Worm (Caenorhabditis elegans): ENCODE results near the gene Y45G5AM.6.

Y45G5AM.6 gene

DNA sequence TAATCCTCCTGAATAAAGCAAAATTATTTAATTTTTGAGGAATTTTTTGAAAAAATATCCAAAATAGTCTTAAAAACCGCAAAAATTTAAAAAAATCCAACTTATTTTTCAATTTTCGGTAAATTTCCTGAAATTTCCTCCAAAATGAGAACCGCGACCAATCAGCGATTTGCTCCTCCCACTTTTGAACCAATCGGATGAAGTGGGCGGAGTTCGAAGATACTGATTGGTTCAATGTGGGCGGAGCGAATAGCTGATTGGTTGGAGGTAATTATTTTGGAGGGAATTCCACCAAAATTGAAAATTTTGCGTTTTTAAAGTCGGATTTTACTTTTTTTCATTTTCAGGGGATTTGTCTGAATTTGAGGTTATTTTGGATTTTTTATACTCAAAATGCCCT is 15.9 kb upstream of the Y45G5AM.6 start:
- no peak for TF ChIP-seq unc-62 (GFP tag; optimal IDR thresholded peaks at IDR 0.05)

- TF ChIP-seq unc-62 (GFP tag; optimal IDR thresholded peaks at IDR 0.05) = no peak
These were observed 12.4 kb upstream of the Y45G5AM.6 start, which contains the start of gene Y45G5AM.3 for ce11 chrV:4164504-4164959. Y45G5AM.3 (plus strand) TSS chrV:4164554.

ce11 chrV:4162922-4163321 is 10.8 kb upstream of the Y45G5AM.6 start, which contains the start of gene Y45G5AM.4:
Y45G5AM.4 (plus strand) TSS chrV:4163222.
- no peak for TF ChIP-seq unc-62 (GFP tag; optimal IDR thresholded peaks at IDR 0.05)

DNA sequence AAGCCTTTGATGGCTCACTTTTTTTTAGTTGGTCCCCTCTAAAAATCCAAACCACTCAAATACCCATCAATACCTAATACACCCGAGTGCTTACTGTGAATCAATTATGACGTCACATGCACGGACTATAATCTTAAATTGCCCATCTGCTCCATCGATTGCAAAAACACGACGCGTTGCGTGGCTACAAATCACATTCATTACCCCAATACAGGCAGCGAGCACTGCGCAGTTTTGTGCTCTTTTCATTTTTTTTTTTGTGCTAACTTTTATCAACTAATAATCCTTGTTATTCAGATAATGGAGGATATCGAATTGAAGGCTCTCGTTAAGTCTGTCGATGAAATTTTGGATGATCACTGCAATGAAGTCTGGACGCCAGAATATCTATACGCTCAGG is 8.0 kb upstream of the Y45G5AM.6 start, which contains the start of gene Y45G5AM.5:
Y45G5AM.5 (plus strand) TSS at position 301 of the 400 bp plus-strand sequence.
- TF ChIP-seq unc-62 (GFP tag; optimal IDR thresholded peaks at IDR 0.05) = no peak

DNA sequence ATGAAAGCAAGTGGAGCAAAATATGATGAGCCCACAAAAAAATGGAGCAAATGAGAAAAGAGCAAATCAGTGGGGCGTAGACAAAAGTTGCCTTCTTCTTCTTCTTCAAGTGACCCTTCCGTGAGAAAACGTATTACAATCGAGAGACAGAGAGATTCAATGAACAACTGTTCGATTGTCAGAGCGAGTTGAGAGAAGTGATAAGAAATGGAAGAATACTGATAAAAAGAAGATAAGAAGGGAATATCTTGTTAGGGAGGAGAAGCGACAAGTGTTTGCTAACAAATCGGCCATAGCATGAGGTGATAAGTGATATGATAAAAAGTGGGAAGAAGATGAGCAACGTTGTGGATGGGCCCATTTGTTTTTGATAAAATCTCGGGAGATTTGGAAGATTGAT is 5.2 kb upstream of the Y45G5AM.6 start:
- TF ChIP-seq unc-62 (GFP tag; optimal IDR thresholded peaks at IDR 0.05) = no peak

DNA sequence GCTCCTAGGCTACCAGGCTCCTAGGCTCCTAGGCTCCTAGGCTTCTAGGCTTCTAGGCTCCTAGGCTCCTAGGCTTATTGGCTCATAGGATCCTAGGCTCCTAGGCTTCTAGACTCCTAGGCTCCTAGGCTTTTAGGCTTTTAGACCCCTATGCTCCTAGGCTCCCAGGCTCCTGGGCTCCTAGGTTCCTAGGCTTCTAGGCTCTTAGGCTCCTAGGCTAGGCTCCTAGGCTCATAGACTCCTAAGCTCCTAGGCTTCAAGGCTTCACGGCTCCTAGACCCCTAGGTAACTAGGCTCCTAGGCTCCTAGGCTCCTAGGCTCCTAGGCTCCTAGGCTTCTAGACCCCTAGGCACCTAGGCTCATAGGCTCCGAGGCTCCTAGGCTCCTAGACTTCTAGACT is 700 bp downstream of the Y45G5AM.6 start:
- no peak for TF ChIP-seq unc-62 (GFP tag; optimal IDR thresholded peaks at IDR 0.05)

DNA sequence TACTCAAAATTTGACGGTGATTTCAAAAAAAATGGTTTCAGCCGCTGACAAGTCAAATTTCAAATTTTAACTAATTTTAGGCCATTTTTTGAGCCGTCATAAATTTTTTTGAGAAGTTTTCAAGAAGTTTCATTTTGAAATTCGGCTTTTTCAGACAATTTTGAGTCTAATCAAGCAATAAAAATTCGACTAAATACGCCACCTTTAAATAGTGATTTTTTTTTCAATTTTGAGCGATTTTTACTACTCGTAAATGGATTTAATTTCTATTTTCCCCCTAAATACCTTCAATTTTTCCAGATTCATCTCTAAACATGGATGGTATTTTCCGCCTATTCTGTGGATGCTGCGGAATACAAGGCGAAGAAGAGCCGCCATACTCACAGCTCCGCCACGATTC is 7.9 kb downstream of the Y45G5AM.6 start, which contains the start of gene Y45G5AL.1:
Y45G5AL.1 (plus strand) TSS at position 301 of the 400 bp plus-strand sequence.
- TF ChIP-seq unc-62 (GFP tag; optimal IDR thresholded peaks at IDR 0.05) = no peak

DNA sequence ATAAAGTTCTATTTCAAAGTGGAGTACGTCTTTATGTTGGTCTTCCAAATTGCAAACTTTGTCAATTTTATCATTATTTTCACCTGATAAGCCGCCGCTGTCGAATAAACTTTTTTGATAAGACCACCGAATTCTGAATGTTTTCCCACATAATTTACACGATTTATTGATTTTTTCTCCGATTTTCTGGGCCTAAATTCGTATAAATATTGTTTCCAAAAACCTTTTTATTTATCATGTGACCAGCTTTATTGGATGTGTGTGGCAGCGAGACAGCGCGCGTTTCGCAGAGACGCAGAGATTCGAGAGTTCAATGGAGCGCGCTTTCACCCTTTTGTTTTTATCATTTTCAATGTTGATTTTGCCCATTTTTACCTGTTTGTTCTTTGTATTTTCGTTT is 9.1 kb downstream of the Y45G5AM.6 start:
- TF ChIP-seq unc-62 (GFP tag; optimal IDR thresholded peaks at IDR 0.05) = no peak

- TF ChIP-seq unc-62 (GFP tag; optimal IDR thresholded peaks at IDR 0.05) = no peak
These were observed 13.4 kb downstream of the Y45G5AM.6 start, which contains the start of gene lgc-29 for ce11 chrV:4138688-4139087. lgc-29 (plus strand) TSS chrV:4138988.

DNA sequence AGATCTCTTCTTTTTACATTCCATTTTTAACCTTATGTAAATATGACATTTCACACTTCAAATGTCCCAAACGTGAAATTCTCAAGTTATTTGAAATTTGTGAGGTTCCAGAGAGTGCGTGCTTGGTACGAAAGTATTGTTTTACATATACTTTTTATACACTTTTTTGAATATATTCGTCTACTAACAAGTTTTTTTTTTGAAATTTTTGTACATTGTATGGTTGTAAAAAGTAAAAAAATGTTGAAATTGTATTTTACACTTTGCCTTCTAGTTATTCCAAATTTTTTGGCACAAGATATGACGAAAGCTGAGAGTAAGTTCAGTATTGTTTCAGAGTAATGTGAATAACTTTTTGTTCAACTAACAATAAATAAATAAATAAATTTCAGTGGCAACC is 17.4 kb downstream of the Y45G5AM.6 start, which contains the start of gene lgc-1:
lgc-1 (plus strand) TSS at position 301 of the 400 bp plus-strand sequence.
- no peak for TF ChIP-seq unc-62 (GFP tag; optimal IDR thresholded peaks at IDR 0.05)

- no peak for TF ChIP-seq unc-62 (GFP tag; optimal IDR thresholded peaks at IDR 0.05)
These were observed 20.6 kb downstream of the Y45G5AM.6 start, which contains the start of gene nhr-57 for ce11 chrV:4131471-4131939. nhr-57 (plus strand) TSS chrV:4131889.

DNA sequence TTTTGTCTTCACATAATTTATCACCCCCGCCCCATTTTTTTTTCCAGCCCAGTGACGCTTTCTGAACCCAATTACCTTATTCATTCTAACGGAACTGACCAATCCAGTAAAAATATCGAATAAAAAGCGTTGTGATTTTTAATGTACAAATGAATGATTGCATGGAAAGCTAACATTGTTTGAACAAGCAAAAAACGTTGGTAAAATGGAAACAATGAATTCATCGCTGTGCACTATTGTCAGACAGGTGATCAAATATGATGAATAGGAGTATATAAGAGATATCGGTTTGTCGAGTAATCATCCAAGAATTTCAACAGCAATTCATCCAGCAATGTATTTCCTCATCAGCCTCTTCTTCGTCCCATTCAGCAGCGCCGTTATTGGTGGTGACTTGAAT is 22.5 kb downstream of the Y45G5AM.6 start, which contains the start of gene phat-4:
phat-4 (plus strand) TSS at position 301 of the 400 bp plus-strand sequence.
- TF ChIP-seq unc-62 (GFP tag; optimal IDR thresholded peaks at IDR 0.05) = no peak

DNA sequence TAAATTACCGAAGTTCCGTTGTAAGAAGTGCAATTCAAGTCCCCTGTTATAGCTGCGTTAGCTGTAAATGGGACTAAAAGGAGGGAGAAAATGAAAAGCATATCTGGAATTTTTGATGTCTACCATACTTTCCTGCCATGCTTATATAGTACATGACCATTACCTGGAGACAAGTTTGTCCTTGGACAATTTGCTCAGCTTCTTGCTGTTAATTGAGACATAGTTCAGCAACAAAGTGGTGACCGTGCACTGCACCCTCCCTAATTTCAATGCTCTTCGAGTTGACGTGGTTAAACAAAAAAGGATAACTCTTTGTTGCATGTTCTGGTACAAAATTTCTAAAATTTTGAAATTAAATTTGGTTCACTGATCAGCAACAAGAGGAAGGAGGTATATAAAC is 24.7 kb downstream of the Y45G5AM.6 start, which contains the start of gene T05B4.13:
T05B4.13 (minus strand) TSS at position 101 of the 400 bp plus-strand sequence.
- no peak for TF ChIP-seq unc-62 (GFP tag; optimal IDR thresholded peaks at IDR 0.05)

ce11 chrV:4125552-4126084 is 26.5 kb downstream of the Y45G5AM.6 start, which contains the start of gene T05B4.12:
T05B4.12 (minus strand) TSS chrV:4126034.
- TF ChIP-seq unc-62 (GFP tag; optimal IDR thresholded peaks at IDR 0.05) = no peak

DNA sequence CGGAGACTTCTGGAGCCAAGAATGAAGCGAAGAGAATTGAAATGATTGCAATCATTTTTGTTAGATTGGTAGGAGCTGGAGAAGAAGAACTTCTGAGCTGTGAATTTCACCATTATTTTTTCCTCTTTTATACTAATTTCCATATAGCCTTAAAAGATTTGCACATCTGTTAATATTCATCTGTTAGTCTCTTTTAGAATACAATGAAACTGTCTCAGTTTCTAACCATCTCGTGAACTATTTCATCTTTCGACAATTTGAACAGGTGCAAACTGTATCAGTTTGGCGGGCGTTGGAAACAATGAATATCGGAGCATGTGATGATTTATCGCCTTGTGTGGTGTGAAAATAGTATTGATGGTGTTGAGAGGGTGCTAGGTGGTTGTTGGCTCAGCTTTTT is 29.7 kb downstream of the Y45G5AM.6 start, which contains the start of gene phat-5:
phat-5 (minus strand) TSS at position 101 of the 400 bp plus-strand sequence.
- no peak for TF ChIP-seq unc-62 (GFP tag; optimal IDR thresholded peaks at IDR 0.05)

DNA sequence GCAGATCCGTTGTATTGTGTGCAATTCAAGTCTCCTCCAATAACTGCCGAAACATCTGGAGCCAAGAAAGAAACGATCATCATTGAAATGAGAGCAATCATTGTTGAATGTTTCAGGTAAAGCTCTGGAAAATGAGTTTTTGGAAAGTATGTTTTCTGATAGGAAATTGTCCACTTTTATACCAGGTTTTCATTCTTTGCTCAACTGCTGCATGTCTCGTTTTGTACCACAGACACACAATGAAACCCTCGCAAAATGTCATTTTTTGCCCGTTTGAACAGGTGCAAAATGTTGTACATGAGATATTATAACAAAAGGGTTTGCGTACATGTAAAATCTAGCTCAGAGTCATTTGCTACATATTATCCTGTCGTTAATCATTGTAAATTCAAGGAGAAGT is 31.5 kb downstream of the Y45G5AM.6 start, which contains the start of gene T05B4.10:
T05B4.10 (minus strand) TSS at position 101 of the 400 bp plus-strand sequence.
- TF ChIP-seq unc-62 (GFP tag; optimal IDR thresholded peaks at IDR 0.05) = no peak

DNA sequence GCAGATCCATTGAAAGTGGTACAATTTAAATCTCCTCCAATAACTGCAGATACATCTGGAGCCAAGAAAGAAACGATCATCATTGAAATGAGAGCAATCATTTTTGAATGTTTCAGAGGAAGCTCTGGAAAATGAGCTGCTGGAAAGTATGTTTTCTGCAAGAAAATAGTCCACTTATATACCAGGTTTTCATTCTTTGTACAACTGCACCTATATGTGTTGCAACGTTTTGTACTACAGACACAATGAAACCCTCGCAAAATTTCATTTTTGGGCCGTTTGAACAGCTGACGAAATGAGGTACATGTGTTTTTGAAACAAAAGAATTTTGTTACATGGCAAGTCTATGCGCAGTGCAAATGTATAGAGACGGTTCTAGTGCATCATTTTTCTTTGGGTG is 33.8 kb downstream of the Y45G5AM.6 start, which contains the start of gene T05B4.9:
T05B4.9 (minus strand) TSS at position 101 of the 400 bp plus-strand sequence.
- no peak for TF ChIP-seq unc-62 (GFP tag; optimal IDR thresholded peaks at IDR 0.05)
